Worm (Caenorhabditis elegans) whole organism, L4 larva: Measurements from ENCODE around the gene ZK262.20.

Experiments
- D1046.2 ChIP-seq: fragments of 200-800 bp; sonication (Bioruptor generic); IDR thresholded peaks from 2 replicates; pipeline ENCODE4 v1.3.6; 2022; ENCODE audit warnings: missing genetic modification characterization, missing compliant biosample characterization
- R02D3.7 ChIP-seq: fragments of 150-350 bp; sonication (generic microtip); optimal IDR thresholded peaks from 3 replicates; lab custom pipeline; 2014; ENCODE audit warnings: missing biosample characterization, missing genetic modification characterization
- ZK546.5 ChIP-seq, 2 experiments: sonication (generic microtip); optimal IDR thresholded peaks; 2 replicates each; lab custom pipeline; 2017; ENCODE audit warnings: missing biosample characterization in 2 of 2, missing genetic modification characterization in 2 of 2
- aly-2 ChIP-seq: sonication (generic microtip); optimal IDR thresholded peaks from 2 replicates; lab custom pipeline; 2018; ENCODE audit warnings: missing biosample characterization, missing genetic modification characterization
- arid-1 ChIP-seq: fragments of 200-800 bp; sonication (Bioruptor generic); conservative IDR thresholded peaks from 2 replicates; pipeline ENCODE4 v1.3.6; 2022; ENCODE audit warnings: missing genetic modification reagents, missing genetic modification characterization, missing compliant biosample characterization
- attf-4 ChIP-seq: sonication (generic microtip); optimal IDR thresholded peaks from 3 replicates; lab custom pipeline; 2017; ENCODE audit warnings: missing biosample characterization, missing genetic modification characterization
- ceh-44 ChIP-seq: fragments of 200-800 bp; sonication (Bioruptor generic); IDR thresholded peaks from 2 replicates; pipeline ENCODE4 v1.3.6; 2022; ENCODE audit warnings: missing genetic modification reagents, missing genetic modification characterization, missing compliant biosample characterization
- ceh-82 ChIP-seq: sonication (generic microtip); optimal IDR thresholded peaks from 2 replicates; lab custom pipeline; 2017; ENCODE audit warnings: missing biosample characterization, missing genetic modification characterization
- cey-2 ChIP-seq: sonication (generic microtip); optimal IDR thresholded peaks from 3 replicates; lab custom pipeline; 2017; ENCODE audit warnings: missing genetic modification characterization, mild to moderate bottlenecking, missing compliant biosample characterization, antibody characterized with exemption, borderline replicate concordance; ENCODE audit not compliant: insufficient read depth
- daf-19 ChIP-seq: fragments of 200-800 bp; sonication (Bioruptor generic); conservative IDR thresholded peaks from 2 replicates; pipeline ENCODE4 v1.3.6; 2022; ENCODE audit warnings: missing genetic modification characterization, missing compliant biosample characterization
- dpl-1 ChIP-seq: fragments of 150-350 bp; optimal IDR thresholded peaks from 2 replicates; lab custom pipeline; 2014; ENCODE audit warnings: missing biosample characterization, missing genetic modification reagents, missing genetic modification characterization
- fos-1 ChIP-seq: fragments of 150-350 bp; optimal IDR thresholded peaks from 2 replicates; lab custom pipeline; 2014; ENCODE audit warnings: missing biosample characterization, missing genetic modification characterization
- hif-1 ChIP-seq, 2 experiments: sonication (generic microtip); optimal IDR thresholded peaks; 2 replicates each; lab custom pipeline; 2016 to 2017; ENCODE audit warnings: missing compliant biosample characterization in 2 of 2, missing genetic modification characterization in 2 of 2, missing genetic modification reagents in 2 of 2, missing genotype in 2 of 2, mild to moderate bottlenecking in 1 of 2
- jun-1 ChIP-seq: fragments of 150-350 bp; optimal IDR thresholded peaks from 2 replicates; lab custom pipeline; 2014; ENCODE audit warnings: missing biosample characterization, missing genetic modification reagents, missing genetic modification characterization
- lin-13 ChIP-seq: fragments of 150-350 bp; optimal IDR thresholded peaks from 2 replicates; lab custom pipeline; 2014; ENCODE audit warnings: missing biosample characterization, missing genetic modification reagents, missing genetic modification characterization
- mdt-29 ChIP-seq: fragments of 200-800 bp; sonication (Bioruptor generic); IDR thresholded peaks from 2 replicates; pipeline ENCODE4 v1.3.6; 2022; ENCODE audit warnings: missing genetic modification reagents, missing genetic modification characterization, missing compliant biosample characterization
- mes-2 ChIP-seq: sonication (generic microtip); optimal IDR thresholded peaks from 2 replicates; lab custom pipeline; 2016; ENCODE audit warnings: missing genotype, mild to moderate bottlenecking, missing genetic modification characterization, missing compliant biosample characterization; ENCODE audit not compliant: poor library complexity, severe bottlenecking
- nhr-11 ChIP-seq: fragments of 150-350 bp; optimal IDR thresholded peaks from 2 replicates; lab custom pipeline; 2014; ENCODE audit warnings: missing biosample characterization, missing genetic modification characterization
- nhr-25 ChIP-seq: sonication (generic microtip); optimal IDR thresholded peaks from 2 replicates; lab custom pipeline; 2017; ENCODE audit warnings: missing genetic modification characterization, mild to moderate bottlenecking, missing compliant biosample characterization, antibody characterized with exemption, moderate library complexity, borderline replicate concordance; ENCODE audit not compliant: insufficient read depth
- nhr-6 ChIP-seq: fragments of 150-350 bp; optimal IDR thresholded peaks from 2 replicates; lab custom pipeline; 2014; ENCODE audit warnings: missing biosample characterization, missing genetic modification characterization
- spr-3 ChIP-seq: fragments of 200-800 bp; sonication (Bioruptor generic); optimal IDR thresholded peaks from 2 replicates; lab custom pipeline; 2018; ENCODE audit warnings: mild to moderate bottlenecking, missing genetic modification characterization, missing compliant biosample characterization
- zip-2 ChIP-seq: fragments of 150-350 bp; optimal IDR thresholded peaks from 2 replicates; lab custom pipeline; 2014; ENCODE audit warnings: missing biosample characterization, missing genetic modification characterization

ZK262.20 gene

DNA sequence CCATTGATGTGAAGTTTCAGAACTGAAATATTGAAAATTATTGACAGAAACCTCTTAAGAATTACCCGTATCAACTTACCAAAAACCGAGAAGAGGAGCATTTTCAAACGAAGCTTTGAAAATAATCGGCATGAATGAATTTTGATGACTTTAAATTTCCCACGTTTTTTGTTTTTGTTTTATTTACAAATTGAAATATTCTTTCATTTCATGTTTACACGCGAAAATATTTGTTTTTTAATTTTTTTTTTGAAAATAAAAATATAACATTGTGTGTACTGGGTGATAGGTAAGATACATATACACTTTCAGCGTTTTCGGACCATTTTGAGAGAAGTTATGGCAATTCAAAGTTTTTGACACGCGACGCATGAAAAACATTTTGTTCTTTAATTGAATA lies 39.2 kb downstream of the ZK262.20 start, which contains the start of gene Y51A2B.9:
TSS of gene Y51A2B.9 (minus strand) at position 101 of the 400 bp plus-strand sequence.
- TF ChIP-seq arid-1 (GFP tag; lab: Robert Waterston, UW) (no peak), nhr-25 (no peak), hif-1 (tag; optimal IDR thresholded peaks at IDR 0.05; lab: Kevin White, UChicago) (no peak), ceh-82 (tag; lab: Kevin White, UChicago) (no peak), R02D3.7 (tag; lab: Kevin White, UChicago) (no peak), spr-3 (GFP tag; lab: Kevin White, UChicago) (no peak), fos-1 (tag; lab: Kevin White, UChicago) (no peak), nhr-11 (no peak), jun-1 (no peak), daf-19 (GFP tag; lab: Robert Waterston, UW) (no peak), dpl-1 (GFP tag; lab: Kevin White, UChicago) (no peak)

DNA sequence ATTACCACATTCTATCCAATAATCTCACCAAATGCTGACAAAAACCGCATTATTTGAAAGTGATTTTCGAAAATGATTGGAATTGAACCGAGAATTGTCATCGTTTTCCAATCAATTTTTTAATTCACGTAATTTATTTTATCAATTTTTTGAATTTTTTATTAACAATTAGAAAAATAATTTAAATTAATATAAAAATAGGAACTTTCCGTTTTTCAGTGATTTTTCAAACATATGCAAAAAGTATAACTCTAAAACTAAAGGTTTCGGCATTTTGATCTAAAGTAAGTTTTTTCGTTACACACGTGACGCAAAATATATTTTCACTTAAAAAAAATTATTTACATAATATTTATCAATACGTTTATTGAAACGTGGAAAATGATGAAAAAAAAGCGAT lies 40.7 kb downstream of the ZK262.20 start, which contains the start of gene Y51A2B.6:
TSS of gene Y51A2B.6 (minus strand) at position 101 of the 400 bp plus-strand sequence.
- no peak for TF ChIP-seq zip-2 (tag; lab: Kevin White, UChicago)
- TF ChIP-seq attf-4 (tag; lab: Kevin White, UChicago) = no peak

DNA sequence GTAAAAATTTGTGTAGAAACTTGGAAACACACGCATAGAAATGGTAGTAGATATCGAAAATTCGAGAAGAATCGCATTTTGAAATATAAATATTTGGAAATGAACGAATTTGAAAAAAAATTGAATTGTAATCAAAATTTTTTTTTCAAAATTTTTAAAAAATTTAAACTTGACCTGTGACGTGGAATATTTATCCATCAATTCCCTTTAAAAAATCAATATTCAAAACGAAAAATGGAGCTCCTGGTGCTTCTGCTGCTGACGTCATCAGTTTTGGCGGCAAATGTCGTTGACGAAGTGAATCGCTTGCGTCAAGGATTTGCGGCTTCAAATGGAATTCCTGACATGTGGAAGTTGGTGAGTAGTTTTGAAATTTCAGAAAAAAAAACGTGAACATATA lies 45.8 kb downstream of the ZK262.20 start, which contains the start of the genes Y51A2B.4 and Y51A2B.5:
TSS of gene Y51A2B.4 (minus strand) at position 101 of the 400 bp plus-strand sequence.
TSS of gene Y51A2B.5 (plus strand) at position 232 of the 400 bp plus-strand sequence.
- no peak for TF ChIP-seq D1046.2 (GFP tag; lab: Robert Waterston, UW)
- no peak for TF ChIP-seq ZK546.5 (tag; optimal IDR thresholded peaks at IDR 0.05; lab: Kevin White, UChicago)
- no peak for TF ChIP-seq nhr-6 (tag; lab: Kevin White, UChicago)
- no peak for TF ChIP-seq lin-13
- no peak for TF ChIP-seq nhr-11
- TF ChIP-seq mes-2 (tag; lab: Kevin White, UChicago) = no peak
- TF ChIP-seq aly-2 (tag; lab: Kevin White, UChicago) = no peak
- no peak for TF ChIP-seq mdt-29 (GFP tag; lab: Robert Waterston, UW)
- TF ChIP-seq cey-2 (tag; lab: Kevin White, UChicago) = no peak
- TF ChIP-seq ceh-44 = no peak
